Worm (Caenorhabditis elegans) whole organism, mixed stage, embryonic: ENCODE results near the gene nhr-105.

Experiments used
- bed-3 ChIP-seq: fragments of 200-800 bp; sonication (Bioruptor generic); optimal IDR thresholded peaks from 3 replicates; lab custom pipeline; 2018; ENCODE audit warnings: mild to moderate bottlenecking, missing genetic modification characterization, moderate library complexity, missing compliant biosample characterization
- blmp-1 ChIP-seq: fragments of 150-350 bp; optimal IDR thresholded peaks from 2 replicates; lab custom pipeline; 2014; ENCODE audit warnings: missing biosample characterization, missing genetic modification characterization
- ceh-43 ChIP-seq: fragments of 200-800 bp; sonication (Bioruptor generic); optimal IDR thresholded peaks from 2 replicates; lab custom pipeline; 2018; ENCODE audit warnings: mild to moderate bottlenecking, missing genetic modification characterization, moderate library complexity, missing compliant biosample characterization
- ceh-83 ChIP-seq: fragments of 200-800 bp; sonication (Bioruptor generic); optimal IDR thresholded peaks from 2 replicates; lab custom pipeline; 2018; ENCODE audit warnings: mild to moderate bottlenecking, missing genetic modification characterization, missing compliant biosample characterization
- ces-1 ChIP-seq: fragments of 150-350 bp; optimal IDR thresholded peaks from 2 replicates; lab custom pipeline; 2014; ENCODE audit warnings: missing biosample characterization, missing genetic modification reagents, missing genetic modification characterization
- cnd-1 ChIP-seq: fragments of 200-800 bp; sonication (Bioruptor generic); optimal IDR thresholded peaks from 2 replicates; lab custom pipeline; 2018; ENCODE audit warnings: mild to moderate bottlenecking, missing genetic modification characterization, missing compliant biosample characterization
- drap-1 ChIP-seq: fragments of 200-800 bp; sonication (Bioruptor generic); optimal IDR thresholded peaks from 3 replicates; lab custom pipeline; 2018; ENCODE audit warnings: mild to moderate bottlenecking, missing genetic modification characterization, missing compliant biosample characterization
- elt-1 ChIP-seq: sonication (generic microtip); optimal IDR thresholded peaks from 2 replicates; lab custom pipeline; 2017; ENCODE audit warnings: missing genetic modification characterization, mild to moderate bottlenecking, missing compliant biosample characterization, antibody characterized with exemption, moderate library complexity, borderline replicate concordance; ENCODE audit not compliant: insufficient read depth
- elt-3 ChIP-seq: fragments of 150-350 bp; optimal IDR thresholded peaks from 2 replicates; lab custom pipeline; 2014; ENCODE audit warnings: missing biosample characterization, missing genetic modification characterization
- flh-1 ChIP-seq: fragments of 200-800 bp; sonication (Bioruptor generic); optimal IDR thresholded peaks from 2 replicates; lab custom pipeline; 2018; ENCODE audit warnings: mild to moderate bottlenecking, missing genetic modification characterization, moderate library complexity, missing compliant biosample characterization
- lin-13 ChIP-seq: fragments of 150-350 bp; optimal IDR thresholded peaks from 2 replicates; lab custom pipeline; 2014; ENCODE audit warnings: missing biosample characterization, missing genetic modification characterization
- lin-32 ChIP-seq: fragments of 200-800 bp; sonication (Bioruptor generic); optimal IDR thresholded peaks from 2 replicates; lab custom pipeline; 2018; ENCODE audit warnings: mild to moderate bottlenecking, missing genetic modification characterization, missing compliant biosample characterization
- lsy-2 ChIP-seq: fragments of 150-350 bp; optimal IDR thresholded peaks from 2 replicates; lab custom pipeline; 2014; ENCODE audit warnings: missing biosample characterization, missing genetic modification characterization
- mab-5 ChIP-seq: fragments of 150-350 bp; optimal IDR thresholded peaks from 2 replicates; lab custom pipeline; 2014; ENCODE audit warnings: missing biosample characterization, missing genetic modification characterization
- mep-1 ChIP-seq: fragments of 150-350 bp; optimal IDR thresholded peaks from 2 replicates; lab custom pipeline; 2017; ENCODE audit warnings: missing biosample characterization, missing genetic modification reagents, missing genetic modification characterization, inconsistent platforms
- mls-2 ChIP-seq: sonication (generic microtip); optimal IDR thresholded peaks from 2 replicates; lab custom pipeline; 2016; ENCODE audit warnings: mild to moderate bottlenecking, missing genetic modification characterization, moderate library complexity, missing compliant biosample characterization
- nhr-12 ChIP-seq: fragments of 150-350 bp; optimal IDR thresholded peaks from 2 replicates; lab custom pipeline; 2014; ENCODE audit warnings: missing biosample characterization, missing genetic modification characterization
- nhr-2 ChIP-seq: fragments of 150-350 bp; optimal IDR thresholded peaks from 2 replicates; lab custom pipeline; 2014; ENCODE audit warnings: missing biosample characterization, missing genetic modification characterization
- nhr-237 ChIP-seq: fragments of 150-350 bp; optimal IDR thresholded peaks from 2 replicates; lab custom pipeline; 2014; ENCODE audit warnings: missing biosample characterization, missing genetic modification characterization
- nhr-28 ChIP-seq: fragments of 150-350 bp; optimal IDR thresholded peaks from 2 replicates; lab custom pipeline; 2014; ENCODE audit warnings: missing biosample characterization, missing genetic modification characterization
- nhr-76 ChIP-seq: sonication (generic microtip); optimal IDR thresholded peaks from 2 replicates; lab custom pipeline; 2017; ENCODE audit warnings: missing biosample characterization, missing genetic modification characterization
- pha-4 ChIP-seq: fragments of 150-350 bp; optimal IDR thresholded peaks from 2 replicates; lab custom pipeline; 2018; ENCODE audit warnings: missing biosample characterization, missing genetic modification reagents, missing genetic modification characterization
- sem-2 ChIP-seq: fragments of 200-800 bp; sonication (Bioruptor generic); optimal IDR thresholded peaks from 2 replicates; lab custom pipeline; 2018; ENCODE audit warnings: mild to moderate bottlenecking, missing genetic modification characterization, missing compliant biosample characterization
- snpc-4 ChIP-seq: fragments of 150-350 bp; optimal IDR thresholded peaks from 2 replicates; lab custom pipeline; 2014; ENCODE audit warnings: missing biosample characterization, missing genetic modification characterization
- sptf-1 ChIP-seq: sonication (generic microtip); optimal IDR thresholded peaks from 2 replicates; lab custom pipeline; 2017; ENCODE audit warnings: mild to moderate bottlenecking, missing genetic modification characterization, moderate library complexity, missing compliant biosample characterization
- tbx-8 ChIP-seq: fragments of 200-800 bp; sonication (Bioruptor generic); optimal IDR thresholded peaks from 2 replicates; lab custom pipeline; 2018; ENCODE audit warnings: mild to moderate bottlenecking, missing genetic modification characterization, moderate library complexity, missing compliant biosample characterization
- unc-120 ChIP-seq: sonication (generic microtip); optimal IDR thresholded peaks from 2 replicates; lab custom pipeline; 2017; ENCODE audit warnings: missing genetic modification characterization, missing compliant biosample characterization; ENCODE audit not compliant: poor library complexity, severe bottlenecking
- unc-39 ChIP-seq: fragments of 150-350 bp; optimal IDR thresholded peaks from 2 replicates; lab custom pipeline; 2014; ENCODE audit warnings: missing biosample characterization, missing genetic modification characterization
- unc-62 ChIP-seq: fragments of 150-350 bp; optimal IDR thresholded peaks from 2 replicates; lab custom pipeline; 2014; ENCODE audit warnings: missing biosample characterization, missing genetic modification reagents, missing genetic modification characterization
- zip-8 ChIP-seq: fragments of 150-350 bp; optimal IDR thresholded peaks from 2 replicates; lab custom pipeline; 2014; ENCODE audit warnings: missing biosample characterization, missing genetic modification characterization
- ztf-11 ChIP-seq: fragments of 150-350 bp; optimal IDR thresholded peaks from 2 replicates; lab custom pipeline; 2014; ENCODE audit warnings: missing biosample characterization, missing genetic modification characterization

The nhr-105 gene

ce11 chrIV:7039476-7040261 is 10.3 kb upstream of the nhr-105 start, which contains the start of the genes cogc-2 and klp-18 (continued):
- TF ChIP-seq ceh-83 (GFP tag; lab: Kevin White, UChicago) = no peak

ce11 chrIV:7043430-7043829 is 6.5 kb upstream of the nhr-105 start:
- no peak for TF ChIP-seq elt-3 (tag; lab: Kevin White, UChicago)
- no peak for TF ChIP-seq ceh-83 (GFP tag; lab: Kevin White, UChicago)
- no peak for TF ChIP-seq tbx-8
- no peak for TF ChIP-seq bed-3 (GFP tag; lab: Kevin White, UChicago)
- TF ChIP-seq lin-13 (tag; lab: Kevin White, UChicago) = no peak
- no peak for TF ChIP-seq blmp-1 (tag; lab: Kevin White, UChicago)
- TF ChIP-seq pha-4 (tag; lab: Kevin White, UChicago) = no peak
- no peak for TF ChIP-seq mab-5 (tag; lab: Kevin White, UChicago)
- TF ChIP-seq nhr-28 (tag; lab: Kevin White, UChicago) = no peak
- TF ChIP-seq drap-1 (GFP tag; lab: Kevin White, UChicago) = no peak
- no peak for TF ChIP-seq ces-1 (GFP tag; lab: Kevin White, UChicago)
- TF ChIP-seq lin-32 = no peak
- no peak for TF ChIP-seq mls-2 (tag; lab: Kevin White, UChicago)
- TF ChIP-seq nhr-2 (tag; lab: Kevin White, UChicago) = no peak
- TF ChIP-seq flh-1 (GFP tag; lab: Kevin White, UChicago) = no peak
- TF ChIP-seq sptf-1 (tag; lab: Kevin White, UChicago) = no peak
- no peak for TF ChIP-seq nhr-12 (tag; lab: Kevin White, UChicago)
- TF ChIP-seq, all 35 proteins: peak for 0

- no peak for TF ChIP-seq bed-3 (GFP tag; lab: Kevin White, UChicago)
- TF ChIP-seq cnd-1 (tag; lab: Kevin White, UChicago) = no peak
- TF ChIP-seq lsy-2 = peak; percentile 69
- peak; percentile 26 for TF ChIP-seq pha-4 (tag; lab: Kevin White, UChicago)
- no peak for TF ChIP-seq ceh-43
- TF ChIP-seq lin-13 (tag; lab: Kevin White, UChicago) = peak; percentile 19
- no peak for TF ChIP-seq snpc-4 (tag; lab: Kevin White, UChicago)
- TF ChIP-seq mep-1 (tag; lab: Kevin White, UChicago) = peak; percentile 45
- TF ChIP-seq sptf-1 (tag; lab: Kevin White, UChicago) = no peak
- no peak for TF ChIP-seq lin-32
- TF ChIP-seq elt-3 (tag; lab: Kevin White, UChicago) = no peak
- TF ChIP-seq unc-39 = no peak
- no peak for TF ChIP-seq unc-120
- TF ChIP-seq drap-1 (GFP tag; lab: Kevin White, UChicago) = no peak
- no peak for TF ChIP-seq mls-2 (tag; lab: Kevin White, UChicago)
- TF ChIP-seq elt-1 = no peak
- TF ChIP-seq ces-1 (GFP tag; lab: Kevin White, UChicago) = peak; percentile 62
- no peak for TF ChIP-seq flh-1 (GFP tag; lab: Kevin White, UChicago)
Measured at ce11 chrIV:7044552-7045139, 5.3 kb upstream of the nhr-105 start, which contains the start of gene tin-9.1. tin-9.1 (minus strand) TSS chrIV:7044602.

- TF ChIP-seq zip-8 (tag; lab: Kevin White, UChicago) (no peak), nhr-237 (tag; lab: Kevin White, UChicago) (no peak), ceh-43 (no peak), ceh-83 (GFP tag; lab: Kevin White, UChicago) (no peak), nhr-28 (tag; lab: Kevin White, UChicago) (no peak), ztf-11 (tag; lab: Kevin White, UChicago) (no peak), mep-1 (tag; lab: Kevin White, UChicago) (no peak), unc-62 (GFP tag; lab: Kevin White, UChicago) (no peak), unc-39 (no peak), mab-5 (tag; lab: Kevin White, UChicago) (no peak), blmp-1 (tag; lab: Kevin White, UChicago) (no peak), lsy-2 (no peak), nhr-76 (tag; lab: Kevin White, UChicago) (no peak), nhr-2 (tag; lab: Kevin White, UChicago) (no peak), bed-3 (GFP tag; lab: Kevin White, UChicago) (no peak), pha-4 (tag; lab: Kevin White, UChicago) (no peak), tbx-8 (no peak), sem-2 (GFP tag; lab: Kevin White, UChicago) (no peak), cnd-1 (tag; lab: Kevin White, UChicago) (no peak)
Measured at ce11 chrIV:7045362-7045936, 4.5 kb upstream of the nhr-105 start.
